Worm (Caenorhabditis elegans): ENCODE results near the gene srbc-60.

DNA sequence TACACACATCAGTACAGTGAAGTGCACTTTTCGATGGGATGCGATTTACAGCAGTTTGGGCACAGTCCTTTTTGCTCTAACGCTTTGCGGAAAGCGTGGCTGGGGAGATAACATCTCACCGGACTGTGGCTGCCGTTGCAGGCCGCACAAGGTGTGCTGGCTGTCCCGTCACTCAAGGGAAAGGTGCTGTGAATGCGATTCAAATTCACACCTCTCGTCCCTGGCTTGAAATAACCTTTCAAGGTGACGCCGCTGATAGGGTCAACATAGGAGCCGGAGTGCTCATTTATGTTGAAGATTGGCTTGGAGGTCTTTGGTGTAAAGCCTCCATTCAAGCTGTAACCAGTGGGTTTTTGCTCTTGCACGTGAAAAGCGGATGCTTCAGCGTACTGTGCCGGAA lies 14.0 kb downstream of the srbc-60 start:
- no peak for TF ChIP-seq zim-3 (tag; optimal IDR thresholded peaks at IDR 0.05)
- TF ChIP-seq pha-4 (tag; optimal IDR thresholded peaks at IDR 0.05) = no peak
- TF ChIP-seq bed-2 (GFP tag; IDR thresholded peaks at IDR 0.05) = no peak
- TF ChIP-seq madf-10 (tag; optimal IDR thresholded peaks at IDR 0.05) = no peak
- TF ChIP-seq ZK185.1 (tag; optimal IDR thresholded peaks at IDR 0.05; ENCODE audit: poor library complexity, severe bottlenecking) = no peak
- no peak for TF ChIP-seq snpc-1.1 (tag; optimal IDR thresholded peaks at IDR 0.05; ENCODE audit: insufficient read depth)
- TF ChIP-seq F23B12.7 (tag; optimal IDR thresholded peaks at IDR 0.05; ENCODE audit: insufficient read depth) = no peak
- TF ChIP-seq attf-6 (GFP tag; IDR thresholded peaks at IDR 0.05) = no peak
- TF ChIP-seq lag-1 (GFP tag; IDR thresholded peaks at IDR 0.05) = no peak
- TF ChIP-seq tbp1 (GFP tag; optimal IDR thresholded peaks at IDR 0.05) = no peak
- TF ChIP-seq nhr-120 (GFP tag; IDR thresholded peaks at IDR 0.05) = no peak
- no peak for TF ChIP-seq T26A5.8 (tag; optimal IDR thresholded peaks at IDR 0.05)
- no peak for TF ChIP-seq dpl-1 (GFP tag; optimal IDR thresholded peaks at IDR 0.05)
- no peak for TF ChIP-seq bed-1 (GFP tag; IDR thresholded peaks at IDR 0.05)

All from whole organism, young adult.